Fruit fly (Drosophila melanogaster): ENCODE data around the gene ND-ACP.

The ND-ACP gene

DNA sequence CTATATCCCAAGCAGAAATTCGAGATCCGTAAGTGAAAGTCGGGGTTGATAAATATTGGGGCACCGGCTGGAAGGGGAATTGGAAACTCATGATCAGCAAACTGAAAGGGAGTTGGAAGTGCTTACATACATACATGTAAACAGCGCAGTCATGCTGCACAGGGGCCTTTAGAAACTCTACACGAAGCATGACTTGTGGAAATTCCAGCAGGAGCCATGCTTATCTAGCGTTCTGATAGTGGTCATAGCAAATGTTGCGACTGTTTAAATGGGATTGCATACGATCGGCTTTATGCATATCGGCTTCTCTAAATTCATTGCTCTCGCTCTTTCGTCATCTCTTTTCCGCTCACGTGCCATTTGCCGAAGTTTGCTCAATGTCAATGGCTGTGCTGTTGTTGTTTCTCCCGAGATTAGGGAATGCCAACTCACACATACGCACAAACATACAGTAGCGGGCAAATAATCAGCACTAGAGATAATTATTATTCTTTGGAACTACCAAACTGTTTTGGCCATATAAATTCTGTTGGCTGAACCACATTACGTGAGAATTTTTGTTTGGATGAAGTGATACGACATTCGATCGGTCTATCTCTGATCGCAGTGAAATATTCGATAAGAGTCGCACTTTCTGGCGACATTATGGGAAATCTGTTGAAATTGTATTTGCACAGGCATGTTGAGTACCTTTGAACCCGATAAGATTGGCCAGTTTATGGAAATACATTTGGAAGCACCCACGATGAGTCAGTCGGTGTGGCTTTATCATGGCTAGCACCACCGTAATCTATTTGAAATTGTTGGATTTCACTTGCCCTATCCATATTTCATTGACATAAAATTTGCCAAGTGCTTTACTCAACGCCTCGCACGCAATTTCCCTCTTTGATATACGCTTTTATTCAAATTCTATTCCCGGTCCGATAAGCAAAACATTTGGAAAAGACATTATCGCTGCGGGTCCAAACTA is 6.5 kb downstream of the ND-ACP start (continued):
- TF ChIP-seq salm (tag; optimal IDR thresholded peaks at IDR 0.05) (no peak), br (optimal IDR thresholded peaks at IDR 0.05) (no peak), CG32772 (GFP tag; IDR thresholded peaks at IDR 0.05) (no peak), CG3995 (GFP tag; optimal IDR thresholded peaks at IDR 0.05) (peak; percentile 12), CG9817 (tag; optimal IDR thresholded peaks at IDR 0.05) (no peak), Tbp (GFP tag; optimal IDR thresholded peaks at IDR 0.05) (no peak), ato (GFP tag; IDR thresholded peaks at IDR 0.05; ENCODE audit: partially characterized antibody) (no peak), PHDP (tag; optimal IDR thresholded peaks at IDR 0.05) (peak; percentile 22), zen (tag; optimal IDR thresholded peaks at IDR 0.05) (no peak), gro (GFP tag; optimal IDR thresholded peaks at IDR 0.05) (peak; percentile 44), Med (GFP tag) (peak; percentile 90), CG1529 (GFP tag; optimal IDR thresholded peaks at IDR 0.05) (no peak), CG12155 (GFP tag; optimal IDR thresholded peaks at IDR 0.05) (no peak), CG2120 (GFP tag; optimal IDR thresholded peaks at IDR 0.05) (peak; percentile 42), CG33213 (GFP tag; optimal IDR thresholded peaks at IDR 0.05) (no peak), Ets65A (GFP tag) (peak; percentile 77), CG34376 (GFP tag; optimal IDR thresholded peaks at IDR 0.05) (peak; percentile 92), cg (GFP tag; optimal IDR thresholded peaks at IDR 0.05) (peak; percentile 26), CG6683 (GFP tag; optimal IDR thresholded peaks at IDR 0.05) (no peak), CG7271 (tag; optimal IDR thresholded peaks at IDR 0.05) (no peak), E2f1 (GFP tag; IDR thresholded peaks at IDR 0.05) (no peak), lab (GFP tag; optimal IDR thresholded peaks at IDR 0.05) (peak; percentile 47), Drgx (GFP tag; IDR thresholded peaks at IDR 0.05) (peak; percentile 36; the same call in 1 of the 2 replicates), CG15269 (tag; optimal IDR thresholded peaks at IDR 0.05) (no peak), CG13123 (GFP tag; optimal IDR thresholded peaks at IDR 0.05) (no peak), tin (GFP tag; optimal IDR thresholded peaks at IDR 0.05) (no peak), Scr (GFP tag; IDR thresholded peaks at IDR 0.05; ENCODE audit: partially characterized antibody) (no peak), Fer3 (tag; optimal IDR thresholded peaks at IDR 0.05) (peak; percentile 15), Hr3 (GFP tag; optimal IDR thresholded peaks at IDR 0.05) (no peak), CG5180 (GFP tag; optimal IDR thresholded peaks at IDR 0.05) (no peak), TFAM (GFP tag; optimal IDR thresholded peaks at IDR 0.05) (no peak), NFAT (GFP tag; IDR thresholded peaks at IDR 0.05) (no peak), Lim3 (GFP tag; IDR thresholded peaks at IDR 0.05) (no peak), dmrt99B (tag; optimal IDR thresholded peaks at IDR 0.05) (no peak), CG6854 (GFP tag; optimal IDR thresholded peaks at IDR 0.05) (no peak), BtbVII (GFP tag; optimal IDR thresholded peaks at IDR 0.05) (peak; percentile 22), az2 (GFP tag; optimal IDR thresholded peaks at IDR 0.05) (no peak), sob (GFP tag; IDR thresholded peaks at IDR 0.05) (no peak), seq (GFP tag; IDR thresholded peaks at IDR 0.05) (0 out of 2 replicates have a peak, but pooled peaks have one; percentile 16), ewg (GFP tag; optimal IDR thresholded peaks at IDR 0.05) (no peak), CG18476 (GFP tag; optimal IDR thresholded peaks at IDR 0.05) (no peak), hbn (GFP tag; IDR thresholded peaks at IDR 0.05; ENCODE audit: partially characterized antibody) (no peak), HHEX (GFP tag; optimal IDR thresholded peaks at IDR 0.05) (no peak), gcm (GFP tag; optimal IDR thresholded peaks at IDR 0.05) (no peak), pros (GFP tag; optimal IDR thresholded peaks at IDR 0.05) (no peak), lov (optimal IDR thresholded peaks at IDR 0.05) (no peak), lov (GFP tag; IDR thresholded peaks at IDR 0.05) (no peak), pita (GFP tag; optimal IDR thresholded peaks at IDR 0.05) (no peak), Doc3 (GFP tag; IDR thresholded peaks at IDR 0.05; ENCODE audit: partially characterized antibody) (no peak)
